Fruit fly (Drosophila melanogaster): Measurements from ENCODE around the gene sip2.

- TF ChIP-seq cnc (optimal IDR thresholded peaks at IDR 0.05) = no peak
- no peak for TF ChIP-seq ovo (GFP tag; optimal IDR thresholded peaks at IDR 0.05)
- no peak for TF ChIP-seq CG14711 (tag; optimal IDR thresholded peaks at IDR 0.05)
- TF ChIP-seq CG1620 (GFP tag; optimal IDR thresholded peaks at IDR 0.05) = no peak
- no peak for TF ChIP-seq kay (GFP tag; ENCODE audit: borderline replicate concordance)
Measured at dm6 chr2L:6919850-6920660, 43.8 kb downstream of the sip2 start, which contains the start of gene x16.
